Worm (Caenorhabditis elegans): ENCODE results near the gene srsx-26.

Gene srsx-26

ce11 chrV:10148352-10148751 is at the start of gene srsx-26:
Gene srsx-26, plus strand, starts transcription at chrV:10148652.
- no peak for TF ChIP-seq unc-62 (GFP tag; optimal IDR thresholded peaks at IDR 0.05)

- TF ChIP-seq unc-62 (GFP tag; optimal IDR thresholded peaks at IDR 0.05) = no peak
Observed at ce11 chrV:10101916-10102315, 46.5 kb upstream of the srsx-26 start, which contains the start of gene C08B6.14. Gene C08B6.14, minus strand, starts transcription at chrV:10102016.

- no peak for TF ChIP-seq unc-62 (GFP tag; optimal IDR thresholded peaks at IDR 0.05)
Observed at ce11 chrV:10103811-10104210, 44.6 kb upstream of the srsx-26 start.

- no peak for TF ChIP-seq unc-62 (GFP tag; optimal IDR thresholded peaks at IDR 0.05)
Observed at ce11 chrV:10104785-10105310, 43.6 kb upstream of the srsx-26 start, which contains the start of gene ugt-17. Gene ugt-17, minus strand, starts transcription at chrV:10104964.

ce11 chrV:10105412-10105811 is 43.0 kb upstream of the srsx-26 start, which contains the start of gene C08B6.2:
Gene C08B6.2, plus strand, starts transcription at chrV:10105712.
- no peak for TF ChIP-seq unc-62 (GFP tag; optimal IDR thresholded peaks at IDR 0.05)

- no peak for TF ChIP-seq unc-62 (GFP tag; optimal IDR thresholded peaks at IDR 0.05)
Observed at ce11 chrV:10107309-10107708, 41.1 kb upstream of the srsx-26 start, which contains the start of gene C08B6.11. Gene C08B6.11, plus strand, starts transcription at chrV:10107609.

ce11 chrV:10111129-10111528 is 37.3 kb upstream of the srsx-26 start:
- no peak for TF ChIP-seq unc-62 (GFP tag; optimal IDR thresholded peaks at IDR 0.05)

- TF ChIP-seq unc-62 (GFP tag; optimal IDR thresholded peaks at IDR 0.05) = no peak
Observed at ce11 chrV:10112187-10112586, 36.3 kb upstream of the srsx-26 start, which contains the start of gene C08B6.3. Gene C08B6.3, minus strand, starts transcription at chrV:10112287.

ce11 chrV:10114329-10114728 is 34.1 kb upstream of the srsx-26 start, which contains the start of gene cht-5:
Gene cht-5, plus strand, starts transcription at chrV:10114629.
- no peak for TF ChIP-seq unc-62 (GFP tag; optimal IDR thresholded peaks at IDR 0.05)

ce11 chrV:10117465-10117864 is 31.0 kb upstream of the srsx-26 start, which contains the start of gene C08B6.5:
Gene C08B6.5, plus strand, starts transcription at chrV:10117765.
- no peak for TF ChIP-seq unc-62 (GFP tag; optimal IDR thresholded peaks at IDR 0.05)

- TF ChIP-seq unc-62 (GFP tag; optimal IDR thresholded peaks at IDR 0.05) = no peak
Observed at ce11 chrV:10120898-10121297, 27.6 kb upstream of the srsx-26 start, which contains the start of gene srxa-18. Gene srxa-18, minus strand, starts transcription at chrV:10120997.

ce11 chrV:10122670-10123069 is 25.8 kb upstream of the srsx-26 start, which contains the start of gene srxa-19:
Gene srxa-19, minus strand, starts transcription at chrV:10122770.
- TF ChIP-seq unc-62 (GFP tag; optimal IDR thresholded peaks at IDR 0.05) = no peak

- no peak for TF ChIP-seq unc-62 (GFP tag; optimal IDR thresholded peaks at IDR 0.05)
Observed at ce11 chrV:10123324-10123723, 25.1 kb upstream of the srsx-26 start, which contains the start of gene C08B6.6. Gene C08B6.6, plus strand, starts transcription at chrV:10123624.

- no peak for TF ChIP-seq unc-62 (GFP tag; optimal IDR thresholded peaks at IDR 0.05)
Observed at ce11 chrV:10124799-10125548, 23.5 kb upstream of the srsx-26 start, which contains the start of gene C08B6.10. Gene C08B6.10, plus strand, starts transcription at chrV:10125498.

ce11 chrV:10130195-10130594 is 18.3 kb upstream of the srsx-26 start, which contains the start of gene aos-1:
Gene aos-1, minus strand, starts transcription at chrV:10130295.
- TF ChIP-seq unc-62 (GFP tag; optimal IDR thresholded peaks at IDR 0.05) = no peak

- TF ChIP-seq unc-62 (GFP tag; optimal IDR thresholded peaks at IDR 0.05) = no peak
Observed at ce11 chrV:10133277-10133676, 15.2 kb upstream of the srsx-26 start.

Measured in whole organism, dauer.